Fruit fly (Drosophila melanogaster) whole organism, adult: ENCODE results near the gene RpL7-like.

Source experiments
- CG11617 ChIP-seq: fragments of 200-800 bp; sonication (Bioruptor generic); optimal IDR thresholded peaks from 2 replicates; lab custom pipeline; 2017; ENCODE audit warnings: mild to moderate bottlenecking, missing biosample characterization, missing genetic modification reagents, missing genetic modification characterization
- CG33017 ChIP-seq: fragments of 200-800 bp; sonication (Bioruptor generic); optimal IDR thresholded peaks from 2 replicates; lab custom pipeline; 2018; ENCODE audit warnings: missing biosample characterization, mild to moderate bottlenecking, missing genetic modification characterization, moderate library complexity
- CG7045 ChIP-seq: fragments of 200-800 bp; sonication (Bioruptor generic); optimal IDR thresholded peaks from 2 replicates; lab custom pipeline; 2017; ENCODE audit warnings: missing biosample characterization, mild to moderate bottlenecking, missing genetic modification characterization
- Clk ChIP-seq: fragments of 200-800 bp; sonication (Bioruptor generic); optimal IDR thresholded peaks from 2 replicates; lab custom pipeline; 2017; ENCODE audit warnings: missing biosample characterization, missing genetic modification characterization
- Hr96 ChIP-seq: fragments of 200-800 bp; sonication (Bioruptor generic); optimal IDR thresholded peaks from 2 replicates; lab custom pipeline; 2016; ENCODE audit warnings: missing biosample characterization, missing genetic modification characterization
- bab1 ChIP-seq: fragments of 200-800 bp; sonication (Bioruptor generic); optimal IDR thresholded peaks from 3 replicates; lab custom pipeline; 2019; ENCODE audit warnings: missing biosample characterization, mild to moderate bottlenecking, missing genetic modification characterization, moderate library complexity
- cic ChIP-seq: fragments of 200-800 bp; sonication (Bioruptor generic); optimal IDR thresholded peaks from 2 replicates; lab custom pipeline; 2017; ENCODE audit warnings: missing biosample characterization, mild to moderate bottlenecking, missing genetic modification characterization, moderate library complexity
- cnc ChIP-seq, 2 experiments: fragments of >200 bp; optimal IDR thresholded peaks; 2 replicates each; lab custom pipeline; 2017
- tj ChIP-seq: fragments of 200-800 bp; sonication (Bioruptor generic); optimal IDR thresholded peaks from 3 replicates; lab custom pipeline; 2017; ENCODE audit warnings: missing biosample characterization, mild to moderate bottlenecking, missing genetic modification characterization, moderate library complexity

DNA sequence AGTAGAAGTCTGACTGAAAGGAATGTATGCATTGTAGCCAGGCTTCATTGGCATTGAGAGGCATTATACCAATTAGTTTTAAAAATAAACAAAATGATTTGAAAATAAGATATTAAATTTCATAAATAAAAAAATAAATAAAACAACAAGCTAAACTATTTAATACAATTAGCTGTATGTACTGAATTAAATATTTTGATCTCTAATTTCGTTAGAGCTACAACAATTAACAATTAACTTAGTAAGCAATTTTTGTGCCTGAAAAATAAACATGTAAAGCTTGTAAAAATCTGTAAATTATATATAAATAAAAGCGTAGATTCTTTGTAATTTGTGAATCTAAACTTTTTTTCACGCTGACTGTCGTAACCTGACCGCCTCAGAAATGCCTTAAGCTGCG lies 48.3 kb upstream of the RpL7-like start, which contains the start of gene Rh5:
- no peak for TF ChIP-seq CG7045 (GFP tag; lab: Kevin White, UChicago)
- TF ChIP-seq tj (GFP tag; lab: Kevin White, UChicago), result no peak
- no peak for TF ChIP-seq cnc (optimal IDR thresholded peaks at IDR 0.05; lab: Kevin White, UChicago)
- no peak for TF ChIP-seq Clk (GFP tag; lab: Kevin White, UChicago)
- TF ChIP-seq bab1 (GFP tag; lab: Kevin White, UChicago), result no peak
- no peak for TF ChIP-seq cic
- no peak for TF ChIP-seq CG11617
- TF ChIP-seq CG33017, result no peak
- no peak for TF ChIP-seq Hr96
